Worm (Caenorhabditis elegans): ENCODE measurements around the gene acs-9.

ce11 chrX:16844924-16845323 is 35.4 kb downstream of the acs-9 start, which contains the start of gene F41G4.8:
- no peak for TF ChIP-seq lir-1 (GFP tag; conservative IDR thresholded peaks at IDR 0.05)
- TF ChIP-seq snpc-4 (GFP tag; optimal IDR thresholded peaks at IDR 0.05), result no peak
- TF ChIP-seq snpc-4 (tag; optimal IDR thresholded peaks at IDR 0.05), result no peak
- no peak for TF ChIP-seq lsl-1 (GFP tag; optimal IDR thresholded peaks at IDR 0.05)
- TF ChIP-seq K12H6.12 (tag; optimal IDR thresholded peaks at IDR 0.05), result no peak
- TF ChIP-seq lsy-27 (tag; optimal IDR thresholded peaks at IDR 0.05; ENCODE audit: borderline replicate concordance, insufficient read depth), result no peak
- no peak for TF ChIP-seq pha-4 (tag; optimal IDR thresholded peaks at IDR 0.05)
- no peak for TF ChIP-seq xnd-1 (tag; optimal IDR thresholded peaks at IDR 0.05)
- TF ChIP-seq snpc-1.3 (tag; optimal IDR thresholded peaks at IDR 0.05; ENCODE audit: insufficient read depth), result no peak
- TF ChIP-seq B0336.3 (GFP tag; IDR thresholded peaks at IDR 0.05), result no peak
- TF ChIP-seq gei-17 (GFP tag; optimal IDR thresholded peaks at IDR 0.05), result no peak
